Worm (Caenorhabditis elegans): ENCODE data around the gene gldi-10.

ce11 chrIV:9140172-9140805, 41.2 kb downstream of the gldi-10 start:
- TF ChIP-seq cog-1 (tag; optimal IDR thresholded peaks at IDR 0.05) (no peak), T22C8.4 (GFP tag; IDR thresholded peaks at IDR 0.05) (no peak), flt-1 (GFP tag; IDR thresholded peaks at IDR 0.05) (no peak), ref-1 (GFP tag; conservative IDR thresholded peaks at IDR 0.05) (no peak), tab-1 (GFP tag; IDR thresholded peaks at IDR 0.05) (no peak), ztf-23 (GFP tag; IDR thresholded peaks at IDR 0.05) (no peak), klf-2 (GFP tag; conservative IDR thresholded peaks at IDR 0.05) (no peak), med-1 (GFP tag; optimal IDR thresholded peaks at IDR 0.05; ENCODE audit: insufficient read depth) (no peak), ztf-29 (GFP tag; IDR thresholded peaks at IDR 0.05) (no peak)

All from whole organism, midembryonic.